Fruit fly (Drosophila melanogaster) whole organism, embryonic: ENCODE results near the gene Amun.

ENCODE experiments used
- Aef1 ChIP-seq: fragments of 200-800 bp; sonication (Bioruptor generic); IDR thresholded peaks from 3 replicates; pipeline ENCODE4 v1.3.6; 2022; ENCODE audit warnings: missing biosample characterization, missing genetic modification characterization
- CG1024 ChIP-seq: fragments of 200-800 bp; sonication (Bioruptor generic); IDR thresholded peaks from 2 replicates; pipeline ENCODE4 v1.3.6; 2022; ENCODE audit warnings: missing biosample characterization, missing genetic modification characterization
- CG11456 ChIP-seq: fragments of 200-800 bp; sonication (Bioruptor generic); IDR thresholded peaks from 3 replicates; pipeline ENCODE4 v1.3.6; 2022; ENCODE audit warnings: missing biosample characterization, missing genetic modification characterization
- CG12104 ChIP-seq: fragments of 200-800 bp; sonication (Bioruptor generic); optimal IDR thresholded peaks from 3 replicates; lab custom pipeline; 2016; ENCODE audit warnings: missing biosample characterization, missing genetic modification characterization
- CG15479 ChIP-seq: fragments of 200-800 bp; sonication (Bioruptor generic); optimal IDR thresholded peaks from 3 replicates; lab custom pipeline; 2019; ENCODE audit warnings: missing biosample characterization, mild to moderate bottlenecking, missing genetic modification characterization, moderate library complexity
- CG1603 ChIP-seq: fragments of 200-800 bp; sonication (Bioruptor generic); optimal IDR thresholded peaks from 2 replicates; lab custom pipeline; 2019; ENCODE audit warnings: missing biosample characterization, mild to moderate bottlenecking, missing genetic modification characterization, moderate library complexity
- CG17568 ChIP-seq: fragments of 200-800 bp; sonication (Bioruptor generic); optimal IDR thresholded peaks from 2 replicates; lab custom pipeline; 2018; ENCODE audit warnings: missing biosample characterization, mild to moderate bottlenecking, missing genetic modification characterization, moderate library complexity
- CG18476 ChIP-seq: fragments of 200-800 bp; sonication (Bioruptor generic); optimal IDR thresholded peaks from 2 replicates; lab custom pipeline; 2016; ENCODE audit warnings: missing biosample characterization, mild to moderate bottlenecking, missing genetic modification characterization
- CG2116 ChIP-seq: fragments of 200-800 bp; sonication (Bioruptor generic); optimal IDR thresholded peaks from 3 replicates; lab custom pipeline; 2018; ENCODE audit warnings: missing biosample characterization, mild to moderate bottlenecking, missing genetic modification characterization
- CG2120 ChIP-seq: fragments of 200-800 bp; sonication (Bioruptor generic); optimal IDR thresholded peaks from 3 replicates; lab custom pipeline; 2016; ENCODE audit warnings: missing biosample characterization, missing genetic modification characterization
- CG3163 ChIP-seq: fragments of 200-800 bp; sonication (Bioruptor generic); optimal IDR thresholded peaks from 3 replicates; lab custom pipeline; 2016; ENCODE audit warnings: missing biosample characterization, missing genetic modification characterization
- CG3281 ChIP-seq: fragments of 200-800 bp; sonication (Bioruptor generic); optimal IDR thresholded peaks from 3 replicates; lab custom pipeline; 2017; ENCODE audit warnings: missing biosample characterization, mild to moderate bottlenecking, missing genetic modification characterization
- CG3995 ChIP-seq: fragments of 200-800 bp; sonication (Bioruptor generic); optimal IDR thresholded peaks from 3 replicates; lab custom pipeline; 2016; ENCODE audit warnings: missing biosample characterization, missing genetic modification characterization
- CG42726 ChIP-seq: fragments of 200-800 bp; sonication (Bioruptor generic); IDR thresholded peaks from 2 replicates; pipeline ENCODE4 v1.3.6; 2022; ENCODE audit warnings: missing biosample characterization, missing genetic modification characterization; ENCODE audit not compliant: partially characterized antibody
- CG7786 ChIP-seq: fragments of 200-800 bp; sonication (Bioruptor generic); optimal IDR thresholded peaks from 2 replicates; lab custom pipeline; 2016; ENCODE audit warnings: missing biosample characterization, missing genetic modification characterization
- CG9876 ChIP-seq: fragments of 200-800 bp; sonication (Bioruptor generic); optimal IDR thresholded peaks from 2 replicates; lab custom pipeline; 2016; ENCODE audit warnings: missing biosample characterization, missing genetic modification characterization
- Dll ChIP-seq: fragments of 200-800 bp; sonication (Bioruptor generic); IDR thresholded peaks from 4 replicates; pipeline ENCODE4 v1.3.6; 2022; ENCODE audit warnings: missing biosample characterization, missing genetic modification characterization; ENCODE audit not compliant: partially characterized antibody
- Doc2 ChIP-seq: fragments of 200-800 bp; sonication (Bioruptor generic); IDR thresholded peaks from 2 replicates; pipeline ENCODE4 v1.3.6; 2022; ENCODE audit warnings: missing biosample characterization, missing genetic modification characterization
- H15 ChIP-seq: fragments of 200-800 bp; sonication (Bioruptor generic); IDR thresholded peaks from 3 replicates; pipeline ENCODE4 v1.3.6; 2022; ENCODE audit warnings: missing biosample characterization, missing genetic modification characterization
- HmgD ChIP-seq: fragments of 200-800 bp; sonication (Bioruptor generic); optimal IDR thresholded peaks from 3 replicates; lab custom pipeline; 2016; ENCODE audit warnings: missing biosample characterization, missing genetic modification characterization
- Hsf ChIP-seq: fragments of 200-800 bp; sonication (Bioruptor generic); optimal IDR thresholded peaks from 3 replicates; lab custom pipeline; 2016; ENCODE audit warnings: missing biosample characterization, missing genetic modification characterization
- Lim3 ChIP-seq: fragments of 200-800 bp; sonication (Bioruptor generic); IDR thresholded peaks from 2 replicates; pipeline ENCODE4 v1.3.6; 2022; ENCODE audit warnings: missing biosample characterization, missing genetic modification characterization
- Max ChIP-seq: fragments of 200-800 bp; sonication (Bioruptor generic); optimal IDR thresholded peaks from 2 replicates; lab custom pipeline; 2016; ENCODE audit warnings: missing biosample characterization, mild to moderate bottlenecking, missing genetic modification characterization
- NC2β ChIP-seq: fragments of 200-800 bp; sonication (Bioruptor generic); optimal IDR thresholded peaks from 2 replicates; lab custom pipeline; 2016; ENCODE audit warnings: missing biosample characterization, missing genetic modification characterization
- Optix ChIP-seq: fragments of 200-800 bp; sonication (Bioruptor generic); IDR thresholded peaks from 3 replicates; pipeline ENCODE4 v1.3.6; 2022; ENCODE audit warnings: missing biosample characterization, missing genetic modification characterization
- Taf1 ChIP-seq: fragments of 200-800 bp; sonication (Bioruptor generic); IDR thresholded peaks from 2 replicates; pipeline ENCODE4 v1.3.6; 2022; ENCODE audit warnings: missing biosample characterization, missing genetic modification characterization
- cas ChIP-seq: fragments of 200-800 bp; sonication (Bioruptor generic); IDR thresholded peaks from 2 replicates; pipeline ENCODE4 v1.3.6; 2022; ENCODE audit warnings: missing biosample characterization, missing genetic modification characterization
- cg ChIP-seq: fragments of 200-800 bp; sonication (Bioruptor generic); optimal IDR thresholded peaks from 3 replicates; lab custom pipeline; 2019; ENCODE audit warnings: missing biosample characterization, mild to moderate bottlenecking, missing genetic modification characterization, moderate library complexity
- chif ChIP-seq, 2 experiments: fragments of 200-800 bp; sonication (Bioruptor generic); optimal IDR thresholded peaks; 3 replicates each; lab custom pipeline; 2016; ENCODE audit warnings: missing biosample characterization in 2 of 2, missing genetic modification characterization in 2 of 2
- chm ChIP-seq: fragments of 200-800 bp; sonication (Bioruptor generic); IDR thresholded peaks from 2 replicates; pipeline ENCODE4 v1.3.6; 2022; ENCODE audit warnings: missing biosample characterization, missing genetic modification characterization
- ci ChIP-seq: fragments of 200-800 bp; sonication (Bioruptor generic); IDR thresholded peaks from 3 replicates; pipeline ENCODE4 v1.3.6; 2022; ENCODE audit warnings: missing biosample characterization, missing genetic modification characterization
- dpn ChIP-seq, 2 experiments: fragments of 200-800 bp; sonication (Bioruptor generic); optimal IDR thresholded peaks; 3 replicates each; lab custom pipeline; 2016; ENCODE audit warnings: missing biosample characterization in 2 of 2, missing genetic modification characterization in 2 of 2
- dysf ChIP-seq: fragments of 200-800 bp; sonication (Bioruptor generic); IDR thresholded peaks from 3 replicates; pipeline ENCODE4 v1.3.6; 2022; ENCODE audit warnings: missing biosample characterization, missing genetic modification characterization
- exex ChIP-seq: fragments of 200-800 bp; sonication (Bioruptor generic); optimal IDR thresholded peaks from 4 replicates; lab custom pipeline; 2018; ENCODE audit warnings: missing biosample characterization, mild to moderate bottlenecking, missing genetic modification characterization, moderate library complexity
- fd102C ChIP-seq: fragments of 200-800 bp; sonication (Bioruptor generic); optimal IDR thresholded peaks from 2 replicates; lab custom pipeline; 2018; ENCODE audit warnings: missing biosample characterization, mild to moderate bottlenecking, missing genetic modification characterization, moderate library complexity
- gro ChIP-seq: fragments of 200-800 bp; sonication (Bioruptor generic); optimal IDR thresholded peaks from 2 replicates; lab custom pipeline; 2016; ENCODE audit warnings: missing biosample characterization, missing genetic modification characterization
- her ChIP-seq: fragments of 200-800 bp; sonication (Bioruptor generic); optimal IDR thresholded peaks from 2 replicates; lab custom pipeline; 2016; ENCODE audit warnings: missing biosample characterization, missing genetic modification characterization
- jumu ChIP-seq: fragments of 200-800 bp; sonication (Bioruptor generic); optimal IDR thresholded peaks from 3 replicates; lab custom pipeline; 2016; ENCODE audit warnings: missing biosample characterization, missing genetic modification characterization
- knrl ChIP-seq: fragments of 200-800 bp; sonication (Bioruptor generic); IDR thresholded peaks from 3 replicates; pipeline ENCODE4 v1.3.6; 2022; ENCODE audit warnings: missing biosample characterization, missing genetic modification characterization; ENCODE audit not compliant: partially characterized antibody
- lola ChIP-seq, 3 experiments: fragments of >200 bp in 2 of 3; fragments of 200-800 bp in 1 of 3; sonication (Bioruptor generic) in 1 of 3; optimal IDR thresholded peaks; 2 replicates each; lab custom pipeline; 2017 to 2019; ENCODE audit warnings: missing biosample characterization in 3 of 3, missing genetic modification characterization in 3 of 3, mild to moderate bottlenecking in 1 of 3, moderate library complexity in 1 of 3
- nau ChIP-seq: fragments of 200-800 bp; sonication (Bioruptor generic); optimal IDR thresholded peaks from 3 replicates; lab custom pipeline; 2017; ENCODE audit warnings: missing biosample characterization, mild to moderate bottlenecking, missing genetic modification characterization, missing genetic modification reagents
- pita ChIP-seq: fragments of 200-800 bp; sonication (Bioruptor generic); optimal IDR thresholded peaks from 2 replicates; lab custom pipeline; 2017; ENCODE audit warnings: missing biosample characterization, mild to moderate bottlenecking, missing genetic modification characterization
- ranshi ChIP-seq: fragments of 200-800 bp; sonication (Bioruptor generic); IDR thresholded peaks from 2 replicates; pipeline ENCODE4 v1.3.6; 2022; ENCODE audit warnings: missing biosample characterization, missing genetic modification characterization
- sd ChIP-seq: fragments of 200-800 bp; sonication (Bioruptor generic); optimal IDR thresholded peaks from 3 replicates; lab custom pipeline; 2018; ENCODE audit warnings: missing biosample characterization, mild to moderate bottlenecking, missing genetic modification characterization, moderate library complexity
- sens ChIP-seq: fragments of 200-800 bp; sonication (Bioruptor generic); peaks from one replicate; lab custom pipeline; 2016; ENCODE audit warnings: missing biosample characterization, missing genetic modification characterization
- sisA ChIP-seq: fragments of 200-800 bp; sonication (Bioruptor generic); IDR thresholded peaks from 2 replicates; pipeline ENCODE4 v1.3.6; 2022; ENCODE audit warnings: missing biosample characterization, missing genetic modification characterization
- trem ChIP-seq: fragments of 200-800 bp; optimal IDR thresholded peaks from 3 replicates; lab custom pipeline; 2019; ENCODE audit warnings: missing biosample characterization, mild to moderate bottlenecking, missing genetic modification characterization, moderate library complexity
- vnd ChIP-seq: fragments of 200-800 bp; sonication (Bioruptor generic); IDR thresholded peaks from 3 replicates; pipeline ENCODE4 v1.3.6; 2022; ENCODE audit warnings: missing biosample characterization, missing genetic modification characterization; ENCODE audit not compliant: partially characterized antibody
- wdn ChIP-seq: fragments of 200-800 bp; sonication (Bioruptor generic); IDR thresholded peaks from 2 replicates; pipeline ENCODE4 v1.3.6; 2022; ENCODE audit warnings: missing biosample characterization, missing genetic modification characterization
- yki ChIP-seq: fragments of >200 bp; optimal IDR thresholded peaks from 3 replicates; lab custom pipeline; 2018
- zen ChIP-seq: fragments of 200-800 bp; sonication (Bioruptor generic); optimal IDR thresholded peaks from 3 replicates; lab custom pipeline; 2018; ENCODE audit warnings: missing biosample characterization, mild to moderate bottlenecking, missing genetic modification characterization, moderate library complexity

Amun gene

DNA sequence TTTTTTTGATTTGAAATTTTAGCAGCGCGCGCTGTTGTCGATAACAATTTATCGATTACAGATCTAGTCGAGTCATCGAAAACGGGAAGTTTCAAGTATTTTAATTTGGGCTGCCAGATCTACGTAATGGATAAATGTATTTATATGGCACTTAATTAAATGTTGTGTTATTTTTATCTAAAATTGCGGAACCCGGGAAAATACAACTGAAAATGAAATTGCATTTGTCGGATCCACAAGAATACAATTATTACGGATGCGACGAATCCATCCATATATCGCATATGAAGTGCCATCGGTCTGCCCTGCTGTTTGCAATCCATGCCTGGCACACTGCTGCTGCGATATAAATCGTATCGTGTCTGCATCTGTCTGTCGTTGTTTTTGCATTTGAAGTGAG is 4.8 kb upstream of the Amun start, which contains the start of gene Tango10 (continued):
- no peak for TF ChIP-seq nau (GFP tag; lab: Kevin White, UChicago)
- TF ChIP-seq NC2β (GFP tag; lab: Kevin White, UChicago) = peak; percentile 46
- TF ChIP-seq CG3995 (GFP tag; lab: Kevin White, UChicago) = peak; percentile 46
- TF ChIP-seq wdn (GFP tag; lab: Robert Waterston, UW) = no peak
- no peak for TF ChIP-seq Lim3 (GFP tag; lab: Robert Waterston, UW)
- TF ChIP-seq dysf (GFP tag; lab: Robert Waterston, UW) = peak; percentile 50; the same call in 2 of the 3 replicates
- peak; percentile 78 for TF ChIP-seq vnd (GFP tag; lab: Robert Waterston, UW)
- peak; percentile 86 for TF ChIP-seq knrl
- TF ChIP-seq trem (tag; lab: Kevin White, UChicago) = peak; percentile 64
- TF ChIP-seq CG11456 (GFP tag; lab: Robert Waterston, UW) = no peak
- no peak for TF ChIP-seq sd (tag; lab: Kevin White, UChicago)
- TF ChIP-seq lola (GFP tag; optimal IDR thresholded peaks at IDR 0.05; lab: Kevin White, UChicago) = peak in 1 of 3 experiments; percentile 64
- TF ChIP-seq HmgD (GFP tag; lab: Kevin White, UChicago) = peak; percentile 22
- TF ChIP-seq exex (tag; lab: Kevin White, UChicago) = peak; percentile 12
- no peak for TF ChIP-seq CG17568 (GFP tag; lab: Kevin White, UChicago)
- TF ChIP-seq CG7786 (GFP tag; lab: Kevin White, UChicago) = peak; percentile 52
- peak; percentile 23 for TF ChIP-seq CG18476 (GFP tag; lab: Kevin White, UChicago)
- TF ChIP-seq Dll (GFP tag; lab: Robert Waterston, UW) = peak; percentile 86
- TF ChIP-seq sens (GFP tag; lab: Kevin White, UChicago) = peak; percentile 87
- peak; percentile 71 for TF ChIP-seq gro (GFP tag; lab: Kevin White, UChicago)
- TF ChIP-seq cas (GFP tag; lab: Robert Waterston, UW) = no peak
- no peak for TF ChIP-seq fd102C (GFP tag; lab: Kevin White, UChicago)
- TF ChIP-seq H15 (GFP tag; lab: Robert Waterston, UW) = peak; percentile 34; the same call in 1 of the 3 replicates
- TF ChIP-seq CG2120 (GFP tag; lab: Kevin White, UChicago) = peak; percentile 71
- TF ChIP-seq chm = no peak
- no peak for TF ChIP-seq CG15479 (GFP tag; lab: Kevin White, UChicago)
- TF ChIP-seq Hsf (GFP tag; lab: Kevin White, UChicago) = peak; percentile 54
- peak; percentile 57 for TF ChIP-seq zen (tag; lab: Kevin White, UChicago)
- no peak for TF ChIP-seq yki (lab: Kevin White, UChicago)
- no peak for TF ChIP-seq jumu (GFP tag; lab: Kevin White, UChicago)
- TF ChIP-seq CG9876 (GFP tag; lab: Kevin White, UChicago) = peak; percentile 18
- TF ChIP-seq Doc2 (GFP tag; lab: Robert Waterston, UW) = no peak
- peak; percentile 50; the same call in 1 of the 2 replicates for TF ChIP-seq ranshi (GFP tag; lab: Robert Waterston, UW)
- TF ChIP-seq Aef1 (GFP tag; lab: Robert Waterston, UW) = peak; percentile 51
- TF ChIP-seq pita = no peak
- peak; percentile 61; the same call in 2 of the 3 replicates for TF ChIP-seq ci
- TF ChIP-seq CG3163 (GFP tag; lab: Kevin White, UChicago) = peak; percentile 15
- TF ChIP-seq sisA (GFP tag; lab: Robert Waterston, UW) = peak; percentile 58
- TF ChIP-seq chif (GFP tag; optimal IDR thresholded peaks at IDR 0.05; lab: Kevin White, UChicago) = peak; percentile 1 to 26
- TF ChIP-seq dpn (GFP tag; optimal IDR thresholded peaks at IDR 0.05; lab: Kevin White, UChicago) = peak; percentile 51 to 58
- TF ChIP-seq her (GFP tag; lab: Kevin White, UChicago) = peak; percentile 20
- peak; percentile 37 for TF ChIP-seq Max (GFP tag; lab: Kevin White, UChicago)
- no peak for TF ChIP-seq CG1024 (GFP tag; lab: Robert Waterston, UW)
- no peak for TF ChIP-seq CG12104 (GFP tag; lab: Kevin White, UChicago)
- TF ChIP-seq cg (GFP tag; lab: Kevin White, UChicago) = peak; percentile 5
- peak; percentile 83 for TF ChIP-seq CG2116 (GFP tag; lab: Kevin White, UChicago)
- TF ChIP-seq Optix (GFP tag; lab: Robert Waterston, UW) = peak; percentile 45; the same call in 1 of the 3 replicates
- TF ChIP-seq CG3281 (GFP tag; lab: Kevin White, UChicago) = peak; percentile 61
- TF ChIP-seq Taf1 = 0 out of 2 replicates have a peak, but pooled peaks have one; percentile 13
- peak; percentile 79 for TF ChIP-seq CG1603 (tag; lab: Kevin White, UChicago)
- peak; percentile 75 for TF ChIP-seq CG42726 (GFP tag; lab: Robert Waterston, UW)
